Worm (Caenorhabditis elegans) whole organism, L1 larva: ENCODE results near the gene chtb-2.

Experiments used
- dsc-1 ChIP-seq: sonication (generic microtip); optimal IDR thresholded peaks from 2 replicates; lab custom pipeline; 2016; ENCODE audit warnings: mild to moderate bottlenecking, missing genetic modification characterization, missing compliant biosample characterization
- fkh-10 ChIP-seq: sonication (generic microtip); optimal IDR thresholded peaks from 2 replicates; lab custom pipeline; 2017; ENCODE audit warnings: missing biosample characterization, missing genetic modification reagents, missing genetic modification characterization
- fkh-4 ChIP-seq: sonication (generic microtip); optimal IDR thresholded peaks from 2 replicates; lab custom pipeline; 2016; ENCODE audit warnings: missing compliant biosample characterization, missing genetic modification characterization, borderline replicate concordance
- fos-1 ChIP-seq: fragments of 150-350 bp; optimal IDR thresholded peaks from 2 replicates; lab custom pipeline; 2014; ENCODE audit warnings: missing biosample characterization, missing genetic modification characterization
- nhr-11 ChIP-seq: fragments of 150-350 bp; optimal IDR thresholded peaks from 2 replicates; lab custom pipeline; 2014; ENCODE audit warnings: missing biosample characterization, missing genetic modification characterization
- nhr-237 ChIP-seq: fragments of 150-350 bp; optimal IDR thresholded peaks from 2 replicates; lab custom pipeline; 2014; ENCODE audit warnings: missing biosample characterization, missing genetic modification characterization
- vab-15 ChIP-seq: sonication (generic microtip); optimal IDR thresholded peaks from 2 replicates; lab custom pipeline; 2017; ENCODE audit warnings: missing genotype, mild to moderate bottlenecking, missing genetic modification characterization, missing compliant biosample characterization
- zag-1 ChIP-seq: fragments of 150-350 bp; optimal IDR thresholded peaks from 2 replicates; lab custom pipeline; 2014; ENCODE audit warnings: missing biosample characterization, missing genetic modification characterization

- TF ChIP-seq fos-1 (tag; lab: Kevin White, UChicago) (no peak), nhr-11 (tag; lab: Kevin White, UChicago) (no peak), dsc-1 (tag; lab: Kevin White, UChicago) (no peak), zag-1 (tag; lab: Kevin White, UChicago) (no peak), vab-15 (tag; lab: Kevin White, UChicago) (no peak), fkh-4 (tag; lab: Kevin White, UChicago) (no peak), fkh-10 (GFP tag; lab: Kevin White, UChicago) (no peak), nhr-237 (tag; lab: Kevin White, UChicago) (no peak)
These were observed 15.2 kb downstream of the chtb-2 start, which contains the start of gene sdz-15 for ce11 chrIII:6498176-6498575.
